Worm (Caenorhabditis elegans): Measurements from ENCODE around the gene fbxb-34.

- TF ChIP-seq ham-2 (GFP tag; optimal IDR thresholded peaks at IDR 0.05) = no peak
- no peak for TF ChIP-seq ces-1 (GFP tag; optimal IDR thresholded peaks at IDR 0.05)
- TF ChIP-seq unc-62 (GFP tag; optimal IDR thresholded peaks at IDR 0.05) = no peak
- TF ChIP-seq lin-13 (tag; optimal IDR thresholded peaks at IDR 0.05) = no peak
- no peak for TF ChIP-seq ztf-11 (tag; optimal IDR thresholded peaks at IDR 0.05)
- no peak for TF ChIP-seq snpc-4 (tag; optimal IDR thresholded peaks at IDR 0.05)
- no peak for TF ChIP-seq ceh-83 (GFP tag; optimal IDR thresholded peaks at IDR 0.05)
- no peak for TF ChIP-seq lsy-2 (tag; optimal IDR thresholded peaks at IDR 0.05)
These were observed 40.3 kb downstream of the fbxb-34 start for ce11 chrII:627913-628312.

Data from whole organism, mixed stage, embryonic.